Fruit fly (Drosophila melanogaster) whole organism, adult: Measurements from ENCODE around the gene CG42390.

Experiments used
- CG1620 ChIP-seq: fragments of 200-800 bp; sonication (Bioruptor generic); optimal IDR thresholded peaks from 2 replicates; lab custom pipeline; 2016; ENCODE audit warnings: missing biosample characterization, missing genetic modification characterization
- CG5204 ChIP-seq: fragments of 200-800 bp; sonication (Bioruptor generic); optimal IDR thresholded peaks from 2 replicates; lab custom pipeline; 2016; ENCODE audit warnings: missing biosample characterization, missing genetic modification characterization
- Crg-1 ChIP-seq: fragments of 200-800 bp; sonication (Bioruptor generic); optimal IDR thresholded peaks from 2 replicates; lab custom pipeline; 2016; ENCODE audit warnings: missing biosample characterization, missing genetic modification characterization
- bab1 ChIP-seq: fragments of 200-800 bp; sonication (Bioruptor generic); optimal IDR thresholded peaks from 3 replicates; lab custom pipeline; 2019; ENCODE audit warnings: missing biosample characterization, mild to moderate bottlenecking, missing genetic modification characterization, moderate library complexity
- kay ChIP-seq: fragments of 200-800 bp; sonication (Bioruptor generic); peaks from one replicate; lab custom pipeline; 2016; ENCODE audit warnings: missing biosample characterization, missing genetic modification characterization, borderline replicate concordance
- pad ChIP-seq: fragments of 200-800 bp; sonication (Bioruptor generic); optimal IDR thresholded peaks from 3 replicates; lab custom pipeline; 2017; ENCODE audit warnings: missing biosample characterization, missing genetic modification characterization, mild to moderate bottlenecking, moderate library complexity, missing genetic modification reagents

dm6 chr3R:22150433-22150832 is 30.6 kb downstream of the CG42390 start:
- TF ChIP-seq Crg-1 = no peak
- no peak for TF ChIP-seq bab1
- no peak for TF ChIP-seq pad
- no peak for TF ChIP-seq CG1620 (GFP tag; lab: Kevin White, UChicago)
- TF ChIP-seq CG5204 (GFP tag; lab: Kevin White, UChicago) = no peak
- no peak for TF ChIP-seq kay
